Fruit fly (Drosophila melanogaster) whole organism, embryonic: ENCODE results near the gene Npc2g.
A peak's percentile ranks its signal among the peaks of the same experiment; 100 is the strongest.

ENCODE experiments used
- Adf1 ChIP-seq: fragments of 200-800 bp; sonication (Bioruptor generic); IDR thresholded peaks from 2 replicates; pipeline ENCODE4 v1.3.6; 2022; ENCODE audit warnings: missing biosample characterization, missing genetic modification characterization
- C15 ChIP-seq: fragments of 200-800 bp; sonication (Bioruptor generic); IDR thresholded peaks from 3 replicates; pipeline ENCODE4 v1.3.6; 2022; ENCODE audit warnings: missing biosample characterization, missing genetic modification characterization
- CG10543 ChIP-seq: fragments of 200-800 bp; sonication (Bioruptor generic); optimal IDR thresholded peaks from 3 replicates; lab custom pipeline; 2017; ENCODE audit warnings: missing biosample characterization, mild to moderate bottlenecking, missing genetic modification characterization, moderate library complexity
- CG12769 ChIP-seq: fragments of 200-800 bp; sonication (Bioruptor generic); optimal IDR thresholded peaks from 2 replicates; lab custom pipeline; 2019; ENCODE audit warnings: missing biosample characterization, mild to moderate bottlenecking, missing genetic modification characterization, moderate library complexity
- CG15073 ChIP-seq: fragments of 200-800 bp; sonication (Bioruptor generic); optimal IDR thresholded peaks from 2 replicates; lab custom pipeline; 2016; ENCODE audit warnings: missing biosample characterization, missing genetic modification characterization
- CG15514 ChIP-seq: fragments of 200-800 bp; sonication (Bioruptor generic); optimal IDR thresholded peaks from 3 replicates; lab custom pipeline; 2017; ENCODE audit warnings: missing biosample characterization, missing genetic modification characterization, mild to moderate bottlenecking, moderate library complexity, missing genetic modification reagents
- CG1603 ChIP-seq: fragments of 200-800 bp; sonication (Bioruptor generic); optimal IDR thresholded peaks from 2 replicates; lab custom pipeline; 2019; ENCODE audit warnings: missing biosample characterization, mild to moderate bottlenecking, missing genetic modification characterization, moderate library complexity
- CG16815 ChIP-seq: fragments of 200-800 bp; sonication (Bioruptor generic); optimal IDR thresholded peaks from 3 replicates; lab custom pipeline; 2017; ENCODE audit warnings: missing biosample characterization, mild to moderate bottlenecking, missing genetic modification characterization
- CG2120 ChIP-seq: fragments of 200-800 bp; sonication (Bioruptor generic); optimal IDR thresholded peaks from 3 replicates; lab custom pipeline; 2016; ENCODE audit warnings: missing biosample characterization, missing genetic modification characterization
- CG2129 ChIP-seq: fragments of 200-800 bp; sonication (Bioruptor generic); IDR thresholded peaks from 2 replicates; pipeline ENCODE4 v1.3.6; 2022; ENCODE audit warnings: missing biosample characterization, missing genetic modification characterization; ENCODE audit not compliant: partially characterized antibody
- CG2202 ChIP-seq: fragments of 200-800 bp; sonication (Bioruptor generic); optimal IDR thresholded peaks from 2 replicates; lab custom pipeline; 2018; ENCODE audit warnings: missing biosample characterization, mild to moderate bottlenecking, missing genetic modification characterization
- CG2875 ChIP-seq: fragments of 200-800 bp; sonication (Bioruptor generic); optimal IDR thresholded peaks from 2 replicates; lab custom pipeline; 2017; ENCODE audit warnings: missing biosample characterization, mild to moderate bottlenecking, missing genetic modification characterization, missing genetic modification reagents
- CG34422 ChIP-seq: fragments of 200-800 bp; sonication (Bioruptor generic); IDR thresholded peaks from 3 replicates; pipeline ENCODE4 v1.3.6; 2022; ENCODE audit warnings: missing biosample characterization, missing genetic modification characterization
- CG3847 ChIP-seq: fragments of 200-800 bp; sonication (Bioruptor generic); IDR thresholded peaks from 2 replicates; pipeline ENCODE4 v1.3.6; 2022; ENCODE audit warnings: missing biosample characterization, missing genetic modification characterization
- CG4854 ChIP-seq: fragments of 200-800 bp; sonication (Bioruptor generic); optimal IDR thresholded peaks from 2 replicates; lab custom pipeline; 2016; ENCODE audit warnings: missing biosample characterization, missing genetic modification characterization, inconsistent platforms
- CG5953 ChIP-seq: fragments of 200-800 bp; sonication (Bioruptor generic); IDR thresholded peaks from 2 replicates; pipeline ENCODE4 v1.3.6; 2022; ENCODE audit warnings: missing biosample characterization, missing genetic modification characterization
- CG7745 ChIP-seq: fragments of 200-800 bp; sonication (Bioruptor generic); optimal IDR thresholded peaks from 2 replicates; lab custom pipeline; 2018; ENCODE audit warnings: missing biosample characterization, mild to moderate bottlenecking, missing genetic modification characterization, moderate library complexity
- CG8765 ChIP-seq: fragments of 200-800 bp; sonication (Bioruptor generic); IDR thresholded peaks from 2 replicates; pipeline ENCODE4 v1.3.6; 2022; ENCODE audit warnings: missing biosample characterization, missing genetic modification characterization
- CG9727 ChIP-seq: fragments of 200-800 bp; sonication (Bioruptor generic); optimal IDR thresholded peaks from 3 replicates; lab custom pipeline; 2017; ENCODE audit warnings: missing biosample characterization, mild to moderate bottlenecking, missing genetic modification characterization
- CG9817 ChIP-seq: fragments of 200-800 bp; sonication (Bioruptor generic); optimal IDR thresholded peaks from 2 replicates; lab custom pipeline; 2018; ENCODE audit warnings: missing biosample characterization, mild to moderate bottlenecking, missing genetic modification characterization, moderate library complexity
- Chrac-16 ChIP-seq: fragments of 200-800 bp; sonication (Bioruptor generic); optimal IDR thresholded peaks from 3 replicates; lab custom pipeline; 2016; ENCODE audit warnings: missing biosample characterization, missing genetic modification characterization
- CkIIα-i1 ChIP-seq: fragments of 200-800 bp; sonication (Bioruptor generic); IDR thresholded peaks from 2 replicates; pipeline ENCODE4 v1.3.6; 2022; ENCODE audit warnings: missing biosample characterization, missing genetic modification characterization
- CrebB ChIP-seq: fragments of 200-800 bp; sonication (Bioruptor generic); optimal IDR thresholded peaks from 3 replicates; lab custom pipeline; 2018; ENCODE audit warnings: missing biosample characterization, mild to moderate bottlenecking, missing genetic modification characterization
- Dref ChIP-seq: fragments of 200-800 bp; sonication (Bioruptor generic); IDR thresholded peaks from 2 replicates; pipeline ENCODE4 v1.3.6; 2022; ENCODE audit warnings: missing biosample characterization, missing genetic modification characterization
- H2.0 ChIP-seq: fragments of 200-800 bp; sonication (Bioruptor generic); IDR thresholded peaks from 2 replicates; pipeline ENCODE4 v1.3.6; 2022; ENCODE audit warnings: missing biosample characterization, missing genetic modification characterization
- Nf-YC ChIP-seq: fragments of 200-800 bp; optimal IDR thresholded peaks from 3 replicates; lab custom pipeline; 2019; ENCODE audit warnings: missing biosample characterization, mild to moderate bottlenecking, missing genetic modification characterization, moderate library complexity
- Pdp1 ChIP-seq, 2 experiments: fragments of 200-800 bp; sonication (Bioruptor generic); optimal IDR thresholded peaks; 3 replicates each; lab custom pipeline; 2016; ENCODE audit warnings: missing biosample characterization in 2 of 2, missing genetic modification characterization in 2 of 2, mild to moderate bottlenecking in 1 of 2, moderate library complexity in 1 of 2
- Rx ChIP-seq: fragments of 200-800 bp; sonication (Bioruptor generic); IDR thresholded peaks from 2 replicates; pipeline ENCODE4 v1.3.6; 2022; ENCODE audit warnings: missing biosample characterization, missing genetic modification characterization
- Stat92E ChIP-seq, 3 experiments: fragments of >200 bp in 2 of 3; fragments of 200-800 bp in 1 of 3; sonication (Bioruptor generic) in 1 of 3; optimal IDR thresholded peaks; 2 replicates each; lab custom pipeline; 2017 to 2019; ENCODE audit warnings: missing biosample characterization in 3 of 3, missing genetic modification characterization in 3 of 3, mild to moderate bottlenecking in 1 of 3, moderate library complexity in 1 of 3
- Xbp1 ChIP-seq: fragments of 200-800 bp; sonication (Bioruptor generic); optimal IDR thresholded peaks from 3 replicates; lab custom pipeline; 2016; ENCODE audit warnings: missing biosample characterization, mild to moderate bottlenecking, missing genetic modification characterization
- ab ChIP-seq: fragments of 200-800 bp; sonication (Bioruptor generic); optimal IDR thresholded peaks from 2 replicates; lab custom pipeline; 2016; ENCODE audit warnings: missing biosample characterization, missing genetic modification characterization
- chm ChIP-seq: fragments of 200-800 bp; sonication (Bioruptor generic); IDR thresholded peaks from 2 replicates; pipeline ENCODE4 v1.3.6; 2022; ENCODE audit warnings: missing biosample characterization, missing genetic modification characterization
- ci ChIP-seq: fragments of 200-800 bp; sonication (Bioruptor generic); IDR thresholded peaks from 3 replicates; pipeline ENCODE4 v1.3.6; 2022; ENCODE audit warnings: missing biosample characterization, missing genetic modification characterization
- dati ChIP-seq: fragments of 200-800 bp; sonication (Bioruptor generic); IDR thresholded peaks from 2 replicates; pipeline ENCODE4 v1.3.6; 2022; ENCODE audit warnings: missing biosample characterization, missing genetic modification characterization
- dmrt99B ChIP-seq: fragments of 200-800 bp; sonication (Bioruptor generic); optimal IDR thresholded peaks from 2 replicates; lab custom pipeline; 2018; ENCODE audit warnings: missing biosample characterization, mild to moderate bottlenecking, missing genetic modification characterization, moderate library complexity
- dysf ChIP-seq: fragments of 200-800 bp; sonication (Bioruptor generic); IDR thresholded peaks from 3 replicates; pipeline ENCODE4 v1.3.6; 2022; ENCODE audit warnings: missing biosample characterization, missing genetic modification characterization
- jing ChIP-seq: fragments of 200-800 bp; sonication (Bioruptor generic); optimal IDR thresholded peaks from 2 replicates; lab custom pipeline; 2018; ENCODE audit warnings: missing biosample characterization, mild to moderate bottlenecking, missing genetic modification characterization
- lab ChIP-seq: fragments of 200-800 bp; sonication (Bioruptor generic); optimal IDR thresholded peaks from 3 replicates; lab custom pipeline; 2017; ENCODE audit warnings: missing biosample characterization, missing genetic modification characterization, mild to moderate bottlenecking, moderate library complexity, missing genetic modification reagents
- lmd ChIP-seq: fragments of 200-800 bp; sonication (Bioruptor generic); IDR thresholded peaks from 2 replicates; pipeline ENCODE4 v1.3.6; 2022; ENCODE audit warnings: missing biosample characterization, missing genetic modification characterization
- maf-S ChIP-seq: fragments of 200-800 bp; sonication (Bioruptor generic); optimal IDR thresholded peaks from 2 replicates; lab custom pipeline; 2016; ENCODE audit warnings: missing biosample characterization, missing genetic modification characterization
- nmo ChIP-seq: fragments of 200-800 bp; sonication (Bioruptor generic); optimal IDR thresholded peaks from 2 replicates; lab custom pipeline; 2018; ENCODE audit warnings: missing biosample characterization, mild to moderate bottlenecking, missing genetic modification characterization, moderate library complexity
- org-1 ChIP-seq: fragments of 200-800 bp; sonication (Bioruptor generic); optimal IDR thresholded peaks from 2 replicates; lab custom pipeline; 2017; ENCODE audit warnings: missing biosample characterization, missing genetic modification characterization
- phol ChIP-seq: fragments of 200-800 bp; sonication (Bioruptor generic); optimal IDR thresholded peaks from 3 replicates; lab custom pipeline; 2018; ENCODE audit warnings: missing biosample characterization, mild to moderate bottlenecking, missing genetic modification characterization, moderate library complexity
- psq ChIP-seq: fragments of 200-800 bp; sonication (Bioruptor generic); optimal IDR thresholded peaks from 2 replicates; lab custom pipeline; 2017; ENCODE audit warnings: missing biosample characterization, missing genetic modification characterization
- sna ChIP-seq: fragments of 200-800 bp; sonication (Bioruptor generic); IDR thresholded peaks from 2 replicates; pipeline ENCODE4 v1.3.6; 2022; ENCODE audit warnings: missing biosample characterization, missing genetic modification characterization; ENCODE audit not compliant: partially characterized antibody
- stc ChIP-seq: fragments of 200-800 bp; sonication (Bioruptor generic); IDR thresholded peaks from 2 replicates; pipeline ENCODE4 v1.3.6; 2022; ENCODE audit warnings: missing biosample characterization, missing genetic modification characterization
- unpg ChIP-seq: fragments of 200-800 bp; sonication (Bioruptor generic); optimal IDR thresholded peaks from 3 replicates; lab custom pipeline; 2018; ENCODE audit warnings: missing biosample characterization, mild to moderate bottlenecking, missing genetic modification characterization, moderate library complexity
- vvl ChIP-seq: fragments of 200-800 bp; sonication (Bioruptor generic); IDR thresholded peaks from 2 replicates; pipeline ENCODE4 v1.3.6; 2022; ENCODE audit warnings: missing biosample characterization, missing genetic modification characterization
- wdn ChIP-seq: fragments of 200-800 bp; sonication (Bioruptor generic); IDR thresholded peaks from 2 replicates; pipeline ENCODE4 v1.3.6; 2022; ENCODE audit warnings: missing biosample characterization, missing genetic modification characterization
- zen2 ChIP-seq: fragments of 200-800 bp; sonication (Bioruptor generic); IDR thresholded peaks from 3 replicates; pipeline ENCODE4 v1.3.6; 2022; ENCODE audit warnings: missing biosample characterization, missing genetic modification characterization; ENCODE audit not compliant: partially characterized antibody

Gene Npc2g

dm6 chr3R:30789363-30789762 lies 44.3 kb upstream of the Npc2g start (continued):
- TF ChIP-seq CkIIα-i1 (no peak), unpg (GFP tag; lab: Kevin White, UChicago) (peak; percentile 62), CG12769 (tag; lab: Kevin White, UChicago) (no peak), CG9727 (GFP tag; lab: Kevin White, UChicago) (peak; percentile 23), chm (GFP tag; lab: Robert Waterston, UW) (peak; percentile 38; the same call in 1 of the 2 replicates), C15 (GFP tag; lab: Robert Waterston, UW) (0 out of 3 replicates have a peak, but pooled peaks have one; percentile 59), Chrac-16 (GFP tag; lab: Kevin White, UChicago) (peak; percentile 8), zen2 (GFP tag; lab: Robert Waterston, UW) (peak; percentile 49), CG2120 (peak; percentile 32), Stat92E (GFP tag; optimal IDR thresholded peaks at IDR 0.05; lab: Kevin White, UChicago) (no peak), CG15073 (GFP tag; lab: Kevin White, UChicago) (no peak), lmd (GFP tag; lab: Robert Waterston, UW) (peak; percentile 76), phol (tag; lab: Kevin White, UChicago) (peak; percentile 28), jing (GFP tag; lab: Kevin White, UChicago) (no peak), Pdp1 (GFP tag; optimal IDR thresholded peaks at IDR 0.05; lab: Kevin White, UChicago) (peak in 1 of 2 experiments; percentile 14), CG2202 (tag; lab: Kevin White, UChicago) (no peak), CG9817 (tag; lab: Kevin White, UChicago) (no peak), Xbp1 (GFP tag; lab: Kevin White, UChicago) (peak; percentile 49), CG1603 (tag; lab: Kevin White, UChicago) (peak; percentile 30), wdn (GFP tag; lab: Robert Waterston, UW) (peak; percentile 51; the same call in 1 of the 2 replicates), dati (peak; percentile 55), dmrt99B (tag; lab: Kevin White, UChicago) (peak; percentile 61), CrebB (tag; lab: Kevin White, UChicago) (no peak), CG15514 (GFP tag; lab: Kevin White, UChicago) (peak; percentile 28), psq (no peak), CG34422 (GFP tag; lab: Robert Waterston, UW) (peak; percentile 85), CG4854 (GFP tag; lab: Kevin White, UChicago) (peak; percentile 6), Dref (peak; percentile 94), H2.0 (peak; percentile 41; the same call in 1 of the 2 replicates), CG2875 (GFP tag; lab: Kevin White, UChicago) (no peak), Nf-YC (tag; lab: Kevin White, UChicago) (peak; percentile 65), Rx (GFP tag; lab: Robert Waterston, UW) (peak; percentile 31; the same call in 1 of the 2 replicates), CG8765 (GFP tag; lab: Robert Waterston, UW) (peak; percentile 45; the same call in 1 of the 2 replicates), maf-S (GFP tag; lab: Kevin White, UChicago) (peak; percentile 25), dysf (GFP tag; lab: Robert Waterston, UW) (peak; percentile 79), sna (peak; percentile 20; the same call in 1 of the 2 replicates), org-1 (no peak), ci (peak; percentile 86), CG3847 (peak; percentile 68), lab (GFP tag; lab: Kevin White, UChicago) (no peak), CG16815 (GFP tag; lab: Kevin White, UChicago) (no peak), CG7745 (tag; lab: Kevin White, UChicago) (no peak), vvl (GFP tag; lab: Robert Waterston, UW) (peak; percentile 93), CG10543 (no peak), CG2129 (GFP tag; lab: Robert Waterston, UW) (no peak), ab (no peak), Adf1 (GFP tag; lab: Robert Waterston, UW) (no peak), stc (GFP tag; lab: Robert Waterston, UW) (peak; percentile 76), CG5953 (peak; percentile 83), nmo (GFP tag; lab: Kevin White, UChicago) (no peak)
